Worm (Caenorhabditis elegans): ENCODE measurements around the gene epg-4.

Gene epg-4

DNA sequence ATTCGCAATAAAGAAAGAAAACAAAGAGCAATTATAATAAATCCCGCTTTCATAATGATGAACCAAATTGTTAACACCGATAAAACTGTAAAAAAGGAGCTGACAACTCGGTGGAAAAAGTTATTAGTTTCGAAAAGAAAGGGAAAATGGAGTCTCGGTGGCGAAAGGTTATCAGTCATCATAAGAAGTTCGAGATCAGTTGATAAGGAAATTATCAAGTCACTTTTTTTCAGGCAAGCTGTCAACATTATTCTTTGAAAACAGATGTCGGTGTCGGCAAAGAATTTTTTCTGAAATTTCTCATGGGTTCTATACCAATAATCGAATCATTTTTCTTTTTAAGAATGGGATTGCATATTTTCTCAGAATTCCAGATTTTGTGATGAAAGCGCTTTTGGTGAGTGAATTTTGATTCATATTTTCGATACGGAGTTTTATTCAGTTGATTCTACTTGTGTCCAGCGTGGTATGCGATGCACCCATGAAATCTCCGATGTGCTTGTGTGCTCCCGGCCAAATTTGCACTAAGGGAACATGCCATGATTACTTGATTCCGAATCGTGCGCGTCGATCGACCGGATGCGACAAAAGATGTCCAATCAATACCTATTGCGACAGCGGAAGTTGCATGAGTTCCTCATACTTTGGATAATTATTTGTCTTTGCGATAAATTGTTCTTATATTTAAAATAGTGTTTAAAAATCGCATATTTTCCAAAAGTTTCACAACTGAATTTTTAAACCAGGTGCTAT lies 6.5 kb downstream of the epg-4 start, which contains the start of the genes F37C12.21 and F37C12.10:
Gene F37C12.21 (plus strand): TSS at position 58 of the 753 bp plus-strand sequence.
Gene F37C12.10 (minus strand): TSS at position 85 of the 753 bp plus-strand sequence.
- no peak for TF ChIP-seq flh-1 (GFP tag; optimal IDR thresholded peaks at IDR 0.05)
- no peak for TF ChIP-seq unc-39 (tag; optimal IDR thresholded peaks at IDR 0.05)
- no peak for TF ChIP-seq M03D4.4 (tag; optimal IDR thresholded peaks at IDR 0.05)
- no peak for TF ChIP-seq unc-62 (GFP tag; optimal IDR thresholded peaks at IDR 0.05)
- TF ChIP-seq elt-1 (tag; optimal IDR thresholded peaks at IDR 0.05; ENCODE audit: borderline replicate concordance, insufficient read depth), result no peak
- TF ChIP-seq tbx-8 (GFP tag; optimal IDR thresholded peaks at IDR 0.05), result no peak
- no peak for TF ChIP-seq sem-2 (GFP tag; optimal IDR thresholded peaks at IDR 0.05)
- TF ChIP-seq nhr-12 (tag; optimal IDR thresholded peaks at IDR 0.05), result no peak
- TF ChIP-seq nhr-76 (tag; optimal IDR thresholded peaks at IDR 0.05), result no peak
- TF ChIP-seq zip-8 (tag; optimal IDR thresholded peaks at IDR 0.05), result no peak
- no peak for TF ChIP-seq mep-1 (tag; optimal IDR thresholded peaks at IDR 0.05)
- TF ChIP-seq nhr-237 (tag; optimal IDR thresholded peaks at IDR 0.05), result no peak
- TF ChIP-seq unc-120 (tag; optimal IDR thresholded peaks at IDR 0.05; ENCODE audit: poor library complexity, severe bottlenecking), result no peak
- TF ChIP-seq ceh-43 (GFP tag; optimal IDR thresholded peaks at IDR 0.05), result no peak

- TF ChIP-seq ces-1 (GFP tag; optimal IDR thresholded peaks at IDR 0.05) (peak; percentile 92), pha-4 (tag; optimal IDR thresholded peaks at IDR 0.05) (peak; percentile 54), nhr-237 (tag; optimal IDR thresholded peaks at IDR 0.05) (peak; percentile 85), lin-13 (tag; optimal IDR thresholded peaks at IDR 0.05) (peak; percentile 16), elt-1 (tag; optimal IDR thresholded peaks at IDR 0.05; ENCODE audit: borderline replicate concordance, insufficient read depth) (no peak), lsy-2 (tag; optimal IDR thresholded peaks at IDR 0.05) (peak; percentile 82), mep-1 (tag; optimal IDR thresholded peaks at IDR 0.05) (peak; percentile 87), ceh-43 (GFP tag; optimal IDR thresholded peaks at IDR 0.05) (no peak), unc-62 (GFP tag; optimal IDR thresholded peaks at IDR 0.05) (peak; percentile 3), sptf-1 (tag; optimal IDR thresholded peaks at IDR 0.05) (peak; percentile 26), ceh-39 (tag; optimal IDR thresholded peaks at IDR 0.05) (peak; percentile 73), unc-120 (tag; optimal IDR thresholded peaks at IDR 0.05; ENCODE audit: poor library complexity, severe bottlenecking) (peak; percentile 6), sem-2 (GFP tag; optimal IDR thresholded peaks at IDR 0.05) (no peak)
Measured at ce11 chrIII:7189581-7190128, 7.7 kb downstream of the epg-4 start, which contains the start of gene rps-21. TSS of gene rps-21 (minus strand) at chrIII:7189631.

ce11 chrIII:7192942-7193665 lies 11.1 kb downstream of the epg-4 start, which contains the start of gene mec-14:
TSS of gene mec-14 (minus strand) at chrIII:7192992.
- TF ChIP-seq elt-1 (tag; optimal IDR thresholded peaks at IDR 0.05; ENCODE audit: borderline replicate concordance, insufficient read depth) (no peak), unc-62 (GFP tag; optimal IDR thresholded peaks at IDR 0.05) (no peak), unc-39 (tag; optimal IDR thresholded peaks at IDR 0.05) (no peak)

ce11 chrIII:7195325-7195724 lies 13.4 kb downstream of the epg-4 start, which contains the start of gene F37C12.18:
TSS of gene F37C12.18 (minus strand) at chrIII:7195425.
- no peak for TF ChIP-seq hlh-1 (tag; optimal IDR thresholded peaks at IDR 0.05)
- TF ChIP-seq sptf-1 (tag; optimal IDR thresholded peaks at IDR 0.05), result no peak
- TF ChIP-seq elt-3 (tag; optimal IDR thresholded peaks at IDR 0.05), result no peak
- TF ChIP-seq ham-2 (GFP tag; optimal IDR thresholded peaks at IDR 0.05), result no peak
- TF ChIP-seq pha-4 (tag; optimal IDR thresholded peaks at IDR 0.05), result no peak

DNA sequence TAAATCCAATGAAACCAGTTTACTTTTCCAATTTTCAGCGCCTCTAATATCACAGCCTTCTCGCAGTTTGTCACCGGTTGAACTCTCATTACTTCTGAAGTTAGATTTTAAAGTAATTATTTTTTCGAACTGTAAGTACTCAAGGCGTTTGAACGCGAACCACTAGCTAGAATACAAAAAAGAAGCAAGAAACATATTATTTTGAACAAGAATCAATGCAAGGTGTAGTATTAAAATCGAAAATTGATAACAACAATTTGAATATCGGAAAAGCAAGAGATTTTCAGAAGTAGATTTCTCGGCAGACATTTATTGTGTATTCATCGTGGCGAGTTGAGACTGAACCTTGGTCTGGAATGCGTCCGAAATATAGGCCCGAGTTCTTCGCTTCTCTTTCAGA lies 16.0 kb downstream of the epg-4 start, which contains the start of gene exos-9:
Gene exos-9 (minus strand): TSS at position 101 of the 400 bp plus-strand sequence.
- TF ChIP-seq mls-2 (tag; optimal IDR thresholded peaks at IDR 0.05) (no peak), elt-1 (tag; optimal IDR thresholded peaks at IDR 0.05; ENCODE audit: borderline replicate concordance, insufficient read depth) (no peak), drap-1 (GFP tag; optimal IDR thresholded peaks at IDR 0.05) (no peak), nhr-28 (tag; optimal IDR thresholded peaks at IDR 0.05) (no peak), zip-8 (tag; optimal IDR thresholded peaks at IDR 0.05) (no peak), ham-2 (GFP tag; optimal IDR thresholded peaks at IDR 0.05) (no peak), ceh-43 (GFP tag; optimal IDR thresholded peaks at IDR 0.05) (no peak), unc-39 (tag; optimal IDR thresholded peaks at IDR 0.05) (no peak), ceh-39 (tag; optimal IDR thresholded peaks at IDR 0.05) (no peak), unc-62 (GFP tag; optimal IDR thresholded peaks at IDR 0.05) (no peak), mep-1 (tag; optimal IDR thresholded peaks at IDR 0.05) (no peak), unc-120 (tag; optimal IDR thresholded peaks at IDR 0.05; ENCODE audit: poor library complexity, severe bottlenecking) (no peak), lin-13 (tag; optimal IDR thresholded peaks at IDR 0.05) (no peak), elt-3 (tag; optimal IDR thresholded peaks at IDR 0.05) (no peak), lin-32 (GFP tag; optimal IDR thresholded peaks at IDR 0.05) (no peak), nhr-2 (tag; optimal IDR thresholded peaks at IDR 0.05) (no peak), lsy-2 (tag; optimal IDR thresholded peaks at IDR 0.05) (no peak)
